Worm (Caenorhabditis elegans) whole organism, late embryonic: ENCODE results near the gene epn-1.

Source experiments
- ahr-1 ChIP-seq: sonication (generic microtip); optimal IDR thresholded peaks from 2 replicates; lab custom pipeline; 2016; ENCODE audit warnings: missing genetic modification characterization, missing compliant biosample characterization
- ceh-19 ChIP-seq: fragments of 200-800 bp; sonication (Bioruptor generic); optimal IDR thresholded peaks from 2 replicates; lab custom pipeline; 2018; ENCODE audit warnings: mild to moderate bottlenecking, missing genetic modification characterization, missing compliant biosample characterization
- elt-2 ChIP-seq: sonication (generic microtip); optimal IDR thresholded peaks from 2 replicates; lab custom pipeline; 2016; ENCODE audit warnings: missing genetic modification reagents, missing genetic modification characterization, missing compliant biosample characterization
- ets-4 ChIP-seq: sonication (generic microtip); optimal IDR thresholded peaks from 2 replicates; lab custom pipeline; 2016; ENCODE audit warnings: missing genetic modification characterization, missing compliant biosample characterization
- fax-1 ChIP-seq: sonication (generic microtip); optimal IDR thresholded peaks from 2 replicates; lab custom pipeline; 2016; ENCODE audit warnings: missing genotype, missing genetic modification characterization, missing compliant biosample characterization
- fkh-10 ChIP-seq: fragments of 150-350 bp; optimal IDR thresholded peaks from 2 replicates; lab custom pipeline; 2014; ENCODE audit warnings: missing biosample characterization, missing genetic modification reagents, missing genetic modification characterization
- npax-4 ChIP-seq: sonication (generic microtip); optimal IDR thresholded peaks from 2 replicates; lab custom pipeline; 2016; ENCODE audit warnings: missing genetic modification characterization, missing compliant biosample characterization
- pha-4 ChIP-seq: fragments of 150-350 bp; optimal IDR thresholded peaks from 2 replicates; lab custom pipeline; 2018; ENCODE audit warnings: missing biosample characterization, missing genetic modification reagents, missing genetic modification characterization
- pqm-1 ChIP-seq: sonication (generic microtip); optimal IDR thresholded peaks from 2 replicates; lab custom pipeline; 2016; ENCODE audit warnings: missing genetic modification characterization, missing compliant biosample characterization
- unc-55 ChIP-seq: sonication (generic microtip); optimal IDR thresholded peaks from 2 replicates; lab custom pipeline; 2017; ENCODE audit warnings: missing biosample characterization, missing genetic modification reagents, missing genetic modification characterization

ce11 chrX:14791195-14791739, 27.0 kb downstream of the epn-1 start:
- TF ChIP-seq fax-1 (tag; lab: Kevin White, UChicago) (no peak), ahr-1 (no peak), unc-55 (GFP tag; lab: Kevin White, UChicago) (no peak), ceh-19 (no peak), elt-2 (no peak), npax-4 (tag; lab: Kevin White, UChicago) (no peak), pqm-1 (tag; lab: Kevin White, UChicago) (no peak), ets-4 (no peak), pha-4 (tag; lab: Kevin White, UChicago) (no peak), fkh-10 (GFP tag; lab: Kevin White, UChicago) (no peak)
